Worm (Caenorhabditis elegans) whole organism, midembryonic: ENCODE data around the gene swt-3.

Experiments used
- T22C8.4 ChIP-seq: fragments of 200-800 bp; sonication (Bioruptor generic); IDR thresholded peaks from 2 replicates; pipeline ENCODE4 v1.3.6; 2022; ENCODE audit warnings: missing genetic modification characterization, missing compliant biosample characterization
- cog-1 ChIP-seq: sonication (generic microtip); optimal IDR thresholded peaks from 2 replicates; lab custom pipeline; 2016; ENCODE audit warnings: missing genetic modification characterization, missing compliant biosample characterization
- flt-1 ChIP-seq: fragments of 200-800 bp; sonication (Bioruptor generic); IDR thresholded peaks from 2 replicates; pipeline ENCODE4 v1.3.6; 2022; ENCODE audit warnings: missing genetic modification characterization, missing compliant biosample characterization
- klf-2 ChIP-seq: fragments of 200-800 bp; sonication (Bioruptor generic); conservative IDR thresholded peaks from 2 replicates; pipeline ENCODE4 v1.3.6; 2022; ENCODE audit warnings: missing genetic modification reagents, missing genetic modification characterization, missing compliant biosample characterization
- med-1 ChIP-seq: sonication (generic microtip); optimal IDR thresholded peaks from 2 replicates; lab custom pipeline; 2017; ENCODE audit warnings: missing genetic modification characterization, mild to moderate bottlenecking, missing compliant biosample characterization, antibody characterized with exemption, missing genetic modification reagents; ENCODE audit not compliant: insufficient read depth
- ref-1 ChIP-seq: fragments of 200-800 bp; sonication (Bioruptor generic); conservative IDR thresholded peaks from 2 replicates; pipeline ENCODE4 v1.3.6; 2022; ENCODE audit warnings: missing genetic modification reagents, missing genetic modification characterization, missing compliant biosample characterization
- ztf-23 ChIP-seq: fragments of 200-800 bp; sonication (Bioruptor generic); IDR thresholded peaks from 2 replicates; pipeline ENCODE4 v1.3.6; 2022; ENCODE audit warnings: missing genetic modification reagents, missing genetic modification characterization, missing compliant biosample characterization

DNA sequence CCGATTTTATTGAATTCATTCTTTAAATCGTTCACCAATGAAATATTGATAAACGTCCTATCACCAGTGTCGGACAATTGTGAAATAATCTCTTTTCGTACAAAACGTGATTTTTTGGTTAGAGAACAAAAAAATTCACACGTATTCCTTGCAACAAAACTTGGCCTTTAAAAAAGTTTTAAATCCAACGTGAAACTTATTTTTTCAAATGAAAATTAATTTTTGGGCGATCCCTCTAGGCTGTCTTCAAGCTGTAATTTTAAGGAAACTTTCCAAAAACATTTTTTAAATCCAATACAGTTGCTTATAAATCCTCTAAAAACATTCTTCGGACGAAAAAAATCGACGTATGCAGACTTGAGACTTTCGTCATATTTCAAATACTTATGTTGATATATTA is 25.8 kb downstream of the swt-3 start, which contains the start of gene T25B9.5:
- TF ChIP-seq flt-1 (GFP tag; lab: Robert Waterston, UW) (no peak), ztf-23 (GFP tag; lab: Robert Waterston, UW) (no peak), cog-1 (tag; lab: Kevin White, UChicago) (no peak), med-1 (GFP tag; lab: Kevin White, UChicago) (no peak), klf-2 (GFP tag; lab: Robert Waterston, UW) (no peak), T22C8.4 (GFP tag; lab: Robert Waterston, UW) (no peak), ref-1 (GFP tag; lab: Robert Waterston, UW) (no peak)
